Worm (Caenorhabditis elegans) whole organism, L4 larva: Measurements from ENCODE around the gene crm-1.

Source experiments
- aly-2 ChIP-seq: sonication (generic microtip); optimal IDR thresholded peaks from 2 replicates; lab custom pipeline; 2018; ENCODE audit warnings: missing biosample characterization, missing genetic modification characterization
- nhr-76 ChIP-seq: fragments of 150-350 bp; optimal IDR thresholded peaks from 2 replicates; lab custom pipeline; 2014; ENCODE audit warnings: missing biosample characterization, missing genetic modification characterization

ce11 chrV:10283444-10283843 is 48.5 kb downstream of the crm-1 start, which contains the start of gene lys-3:
- TF ChIP-seq aly-2 (tag; lab: Kevin White, UChicago) (no peak), nhr-76 (tag; lab: Kevin White, UChicago) (no peak)
